Fruit fly (Drosophila melanogaster): ENCODE data around the gene mesh.

The mesh gene

DNA sequence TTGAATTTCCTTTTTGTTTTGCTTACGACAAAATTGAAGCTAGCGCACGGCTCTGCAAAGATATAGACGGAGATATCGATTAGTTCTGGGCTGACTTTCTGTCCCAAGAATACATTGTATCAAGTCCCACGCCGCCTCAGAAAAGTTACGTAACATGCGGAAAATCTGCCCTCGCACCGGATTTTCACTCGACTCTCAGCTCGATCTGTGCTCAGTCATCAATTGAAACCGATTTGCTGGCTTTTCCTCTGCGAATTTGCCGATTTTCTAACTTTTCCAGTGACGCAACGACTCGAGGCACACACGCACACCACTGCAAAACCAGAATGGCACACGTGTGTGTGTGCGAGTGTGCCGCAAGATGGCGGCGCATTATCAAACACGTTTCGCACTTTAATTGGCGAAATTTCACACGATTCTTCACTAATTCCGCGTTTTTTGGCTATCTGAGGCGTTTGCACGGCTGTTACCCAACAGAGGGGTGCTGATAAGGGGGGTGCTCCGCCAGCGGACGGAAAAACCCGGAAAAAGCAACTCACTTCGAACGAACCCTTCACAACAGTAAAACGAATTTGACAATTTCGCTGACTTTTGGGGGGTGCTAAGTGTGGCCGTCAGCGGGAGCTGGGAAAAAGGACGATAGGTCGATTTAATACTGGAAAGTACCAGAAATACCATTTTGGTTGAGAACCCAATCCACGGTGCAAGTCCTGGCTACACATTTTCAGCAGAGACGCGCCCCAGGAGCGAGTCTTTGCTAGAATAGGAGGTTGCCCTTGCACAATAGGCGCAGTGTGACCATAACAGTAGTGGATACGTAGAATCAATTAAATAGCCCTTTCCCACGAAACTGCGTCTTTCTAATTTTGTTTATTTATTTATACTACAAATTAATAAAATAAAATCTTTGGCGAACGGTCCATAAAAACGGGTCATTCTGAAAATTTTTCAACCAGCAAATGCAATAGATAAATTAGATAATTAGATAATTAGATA, 23.7 kb upstream of the mesh start, which contains the start of gene ATPsynC (continued):
- peak; percentile 48 for TF ChIP-seq CG8924 (tag; optimal IDR thresholded peaks at IDR 0.05)
- TF ChIP-seq lilli (GFP tag; optimal IDR thresholded peaks at IDR 0.05) = peak; percentile 75
- TF ChIP-seq Elba2 (GFP tag; optimal IDR thresholded peaks at IDR 0.05) = peak; percentile 79
- no peak for TF ChIP-seq ato (GFP tag; IDR thresholded peaks at IDR 0.05; ENCODE audit: partially characterized antibody)
- peak; percentile 51 for TF ChIP-seq pb (GFP tag; optimal IDR thresholded peaks at IDR 0.05)
- TF ChIP-seq salm (tag; optimal IDR thresholded peaks at IDR 0.05) = no peak
- TF ChIP-seq CG8478 (optimal IDR thresholded peaks at IDR 0.05) = no peak
- TF ChIP-seq lab (GFP tag; optimal IDR thresholded peaks at IDR 0.05) = peak; percentile 67
- peak; percentile 5 for TF ChIP-seq CG9437 (GFP tag; optimal IDR thresholded peaks at IDR 0.05)
- TF ChIP-seq CG3407 (GFP tag; optimal IDR thresholded peaks at IDR 0.05) = no peak
- peak; percentile 20 for TF ChIP-seq HHEX (GFP tag; optimal IDR thresholded peaks at IDR 0.05)
- TF ChIP-seq CG11723 (GFP tag; optimal IDR thresholded peaks at IDR 0.05) = peak; percentile 5
- TF ChIP-seq nmo (GFP tag; optimal IDR thresholded peaks at IDR 0.05) = peak; percentile 65
- peak; percentile 27 for TF ChIP-seq ems (GFP tag; optimal IDR thresholded peaks at IDR 0.05)
- TF ChIP-seq dmrt99B (tag; optimal IDR thresholded peaks at IDR 0.05) = no peak
- TF ChIP-seq ara (GFP tag; IDR thresholded peaks at IDR 0.05) = no peak
- peak; percentile 44 for TF ChIP-seq maf-S (GFP tag; optimal IDR thresholded peaks at IDR 0.05)
- TF ChIP-seq CG18619 (GFP tag; optimal IDR thresholded peaks at IDR 0.05) = no peak
- peak; percentile 49 for TF ChIP-seq CG17385 (GFP tag; optimal IDR thresholded peaks at IDR 0.05)
- TF ChIP-seq CG6683 (GFP tag; optimal IDR thresholded peaks at IDR 0.05) = peak; percentile 25
- no peak for TF ChIP-seq CG6689 (GFP tag; IDR thresholded peaks at IDR 0.05)
- TF ChIP-seq sens-2 (GFP tag; IDR thresholded peaks at IDR 0.05) = no peak
- no peak for TF ChIP-seq CG4404 (GFP tag; IDR thresholded peaks at IDR 0.05)
- no peak for TF ChIP-seq CG1647 (GFP tag; optimal IDR thresholded peaks at IDR 0.05)
- TF ChIP-seq tap (tag; optimal IDR thresholded peaks at IDR 0.05) = peak; percentile 11
- peak; percentile 57 for TF ChIP-seq CG12391 (tag; optimal IDR thresholded peaks at IDR 0.05)
- no peak for TF ChIP-seq trh (GFP tag; optimal IDR thresholded peaks at IDR 0.05)
- no peak for TF ChIP-seq CG11085 (GFP tag; IDR thresholded peaks at IDR 0.05)
- no peak for TF ChIP-seq CG6175 (GFP tag; IDR thresholded peaks at IDR 0.05)
- no peak for TF ChIP-seq crol (GFP tag; IDR thresholded peaks at IDR 0.05)
- no peak for TF ChIP-seq Asciz (GFP tag; optimal IDR thresholded peaks at IDR 0.05)
- TF ChIP-seq pnt (GFP tag; optimal IDR thresholded peaks at IDR 0.05) = no peak
- TF ChIP-seq HLH3B (GFP tag; IDR thresholded peaks at IDR 0.05) = no peak
- TF ChIP-seq Hr39 (optimal IDR thresholded peaks at IDR 0.05) = no peak
- TF ChIP-seq Trl (optimal IDR thresholded peaks at IDR 0.05) = no peak
- TF ChIP-seq Trl (GFP tag; optimal IDR thresholded peaks at IDR 0.05) = no peak
- peak; percentile 71 for TF ChIP-seq CTCF (GFP tag; optimal IDR thresholded peaks at IDR 0.05)
- TF ChIP-seq CG6765 (GFP tag; optimal IDR thresholded peaks at IDR 0.05) = peak; percentile 78
- TF ChIP-seq CG4707 (GFP tag; optimal IDR thresholded peaks at IDR 0.05) = no peak
- TF ChIP-seq CG13775 (GFP tag; optimal IDR thresholded peaks at IDR 0.05) = no peak
- peak; percentile 15 for TF ChIP-seq CG16815 (GFP tag; optimal IDR thresholded peaks at IDR 0.05)
- no peak for TF ChIP-seq CG14965 (GFP tag; optimal IDR thresholded peaks at IDR 0.05; ENCODE audit: borderline replicate concordance)
- peak; percentile 82 for TF ChIP-seq CG13894 (tag; optimal IDR thresholded peaks at IDR 0.05)
- no peak for TF ChIP-seq Neu2 (GFP tag; optimal IDR thresholded peaks at IDR 0.05; ENCODE audit: borderline replicate concordance)
- TF ChIP-seq CG2889 (GFP tag; IDR thresholded peaks at IDR 0.05) = no peak
- no peak for TF ChIP-seq Atf6 (GFP tag; IDR thresholded peaks at IDR 0.05)
- TF ChIP-seq NC2α (GFP tag; optimal IDR thresholded peaks at IDR 0.05) = no peak
- TF ChIP-seq Sox100B (GFP tag; optimal IDR thresholded peaks at IDR 0.05) = no peak
- TF ChIP-seq hb (GFP tag; IDR thresholded peaks at IDR 0.05; ENCODE audit: partially characterized antibody) = no peak
- peak; percentile 75 for TF ChIP-seq Fer1 (GFP tag; optimal IDR thresholded peaks at IDR 0.05)
